Fruit fly (Drosophila melanogaster): ENCODE results near the gene Mtpalpha.

dm6 chr2L:9569131-9569530 is 7.4 kb downstream of the Mtpalpha start:
- TF ChIP-seq Ets98B (GFP tag; IDR thresholded peaks at IDR 0.05) (no peak), Pif1B (GFP tag; optimal IDR thresholded peaks at IDR 0.05) (no peak), CG9948 (tag; optimal IDR thresholded peaks at IDR 0.05) (no peak)

Data from whole organism, pupa.